Fruit fly (Drosophila melanogaster): ENCODE data around the gene CG7083.

Gene CG7083

dm6 chr3L:8370922-8371321, 30.3 kb downstream of the CG7083 start:
- TF ChIP-seq vri (GFP tag; optimal IDR thresholded peaks at IDR 0.05) (peak; percentile 58), CG1621 (tag; optimal IDR thresholded peaks at IDR 0.05) (no peak), Sox102F (GFP tag; optimal IDR thresholded peaks at IDR 0.05) (peak; percentile 70), dac (GFP tag; optimal IDR thresholded peaks at IDR 0.05) (no peak), salr (GFP tag; optimal IDR thresholded peaks at IDR 0.05) (no peak), net (GFP tag; optimal IDR thresholded peaks at IDR 0.05) (no peak), fkh (GFP tag; optimal IDR thresholded peaks at IDR 0.05) (no peak), dsx (GFP tag; optimal IDR thresholded peaks at IDR 0.05; ENCODE audit: poor library complexity, severe bottlenecking) (no peak), ss (GFP tag; optimal IDR thresholded peaks at IDR 0.05) (no peak), CG10631 (GFP tag; optimal IDR thresholded peaks at IDR 0.05) (no peak), Met (GFP tag; optimal IDR thresholded peaks at IDR 0.05) (peak; percentile 73), CG8119 (GFP tag; IDR thresholded peaks at IDR 0.05) (no peak), CG11902 (GFP tag; optimal IDR thresholded peaks at IDR 0.05) (no peak), CG3032 (tag; optimal IDR thresholded peaks at IDR 0.05) (no peak), CG6854 (GFP tag; optimal IDR thresholded peaks at IDR 0.05) (no peak), lz (GFP tag; optimal IDR thresholded peaks at IDR 0.05) (peak; percentile 57), CG3919 (GFP tag; optimal IDR thresholded peaks at IDR 0.05) (peak; percentile 4), pdm3 (GFP tag; optimal IDR thresholded peaks at IDR 0.05) (peak; percentile 10), fd85E (GFP tag; optimal IDR thresholded peaks at IDR 0.05) (no peak), CG15336 (GFP tag; IDR thresholded peaks at IDR 0.05) (no peak), CG32006 (GFP tag; optimal IDR thresholded peaks at IDR 0.05) (no peak), Ets21C (GFP tag; optimal IDR thresholded peaks at IDR 0.05) (peak; percentile 54), CG9139 (GFP tag; optimal IDR thresholded peaks at IDR 0.05) (no peak), Eip93F (GFP tag; optimal IDR thresholded peaks at IDR 0.05) (no peak), esn (GFP tag; optimal IDR thresholded peaks at IDR 0.05) (peak; percentile 61), Hr38 (GFP tag; optimal IDR thresholded peaks at IDR 0.05) (no peak), Eip78C (GFP tag) (peak; percentile 80), spab (GFP tag; optimal IDR thresholded peaks at IDR 0.05) (no peak), Hr4 (GFP tag; optimal IDR thresholded peaks at IDR 0.05) (no peak), Blimp-1 (GFP tag; optimal IDR thresholded peaks at IDR 0.05) (peak; percentile 9), CG31627 (GFP tag; optimal IDR thresholded peaks at IDR 0.05) (peak; percentile 66), Sox14 (GFP tag; optimal IDR thresholded peaks at IDR 0.05) (peak; percentile 44), CG7368 (GFP tag; optimal IDR thresholded peaks at IDR 0.05) (no peak), svp (GFP tag) (peak; percentile 86), CG11762 (GFP tag; optimal IDR thresholded peaks at IDR 0.05; ENCODE audit: insufficient read depth) (no peak), CG16779 (tag; optimal IDR thresholded peaks at IDR 0.05) (no peak), acj6 (GFP tag; optimal IDR thresholded peaks at IDR 0.05) (peak; percentile 10), CG34406 (GFP tag; optimal IDR thresholded peaks at IDR 0.05) (no peak), Ets96B (tag; optimal IDR thresholded peaks at IDR 0.05) (no peak), CG8632 (GFP tag; optimal IDR thresholded peaks at IDR 0.05) (peak; percentile 4), CG11294 (GFP tag; IDR thresholded peaks at IDR 0.05) (no peak), Smox (GFP tag; optimal IDR thresholded peaks at IDR 0.05) (peak; percentile 64), Sox15 (GFP tag; optimal IDR thresholded peaks at IDR 0.05) (no peak), Eip75B (GFP tag; optimal IDR thresholded peaks at IDR 0.05) (no peak), CG8319 (GFP tag; optimal IDR thresholded peaks at IDR 0.05) (no peak), CG6792 (GFP tag; optimal IDR thresholded peaks at IDR 0.05) (no peak), CG6163 (GFP tag; IDR thresholded peaks at IDR 0.05) (no peak), OdsH (GFP tag; optimal IDR thresholded peaks at IDR 0.05) (peak; percentile 14), achi (GFP tag; optimal IDR thresholded peaks at IDR 0.05) (no peak), fd59A (GFP tag; optimal IDR thresholded peaks at IDR 0.05) (no peak), Gug (GFP tag; IDR thresholded peaks at IDR 0.05) (no peak), CG6808 (GFP tag; optimal IDR thresholded peaks at IDR 0.05) (no peak), cyc (GFP tag; optimal IDR thresholded peaks at IDR 0.05) (peak; percentile 51)

All from whole organism, prepupa.